Fruit fly (Drosophila melanogaster): ENCODE results near the gene Elovl7.
A peak's percentile ranks its signal among the peaks of the same experiment; 100 is the strongest.

The Elovl7 gene

dm6 chr3R:7963495-7964132, 32.0 kb downstream of the Elovl7 start:
- no peak for TF ChIP-seq psq (optimal IDR thresholded peaks at IDR 0.05)

dm6 chr3R:7962778-7963494, 32.7 kb downstream of the Elovl7 start:
- TF ChIP-seq Dll (optimal IDR thresholded peaks at IDR 0.05) (no peak), psq (optimal IDR thresholded peaks at IDR 0.05) (no peak), CG8478 (optimal IDR thresholded peaks at IDR 0.05) (no peak), EcR (GFP tag; optimal IDR thresholded peaks at IDR 0.05) (no peak), pan (optimal IDR thresholded peaks at IDR 0.05) (no peak), usp (GFP tag; optimal IDR thresholded peaks at IDR 0.05) (no peak)

- TF ChIP-seq Dll (optimal IDR thresholded peaks at IDR 0.05) (no peak), psq (optimal IDR thresholded peaks at IDR 0.05) (no peak), CG8478 (optimal IDR thresholded peaks at IDR 0.05) (no peak), usp (GFP tag; optimal IDR thresholded peaks at IDR 0.05) (no peak), EcR (GFP tag; optimal IDR thresholded peaks at IDR 0.05) (no peak), pan (optimal IDR thresholded peaks at IDR 0.05) (no peak)
Measured at dm6 chr3R:7961348-7961747, 34.3 kb downstream of the Elovl7 start.

dm6 chr3R:7957008-7957407, 38.6 kb downstream of the Elovl7 start:
- TF ChIP-seq pan (optimal IDR thresholded peaks at IDR 0.05) (no peak), usp (GFP tag; optimal IDR thresholded peaks at IDR 0.05) (no peak), CG8478 (optimal IDR thresholded peaks at IDR 0.05) (no peak), EcR (GFP tag; optimal IDR thresholded peaks at IDR 0.05) (no peak), Dll (optimal IDR thresholded peaks at IDR 0.05) (no peak), psq (optimal IDR thresholded peaks at IDR 0.05) (no peak)

dm6 chr3R:7954477-7954876, 41.2 kb downstream of the Elovl7 start:
- no peak for TF ChIP-seq pan (optimal IDR thresholded peaks at IDR 0.05)
- TF ChIP-seq Dll (optimal IDR thresholded peaks at IDR 0.05): peak; percentile 12

dm6 chr3R:7953041-7953788, 42.4 kb downstream of the Elovl7 start:
- TF ChIP-seq Dll (optimal IDR thresholded peaks at IDR 0.05) (no peak), pan (optimal IDR thresholded peaks at IDR 0.05) (no peak), CG8478 (optimal IDR thresholded peaks at IDR 0.05) (no peak), psq (optimal IDR thresholded peaks at IDR 0.05) (no peak), EcR (GFP tag; optimal IDR thresholded peaks at IDR 0.05) (no peak), usp (GFP tag; optimal IDR thresholded peaks at IDR 0.05) (no peak)

- TF ChIP-seq CG8478 (optimal IDR thresholded peaks at IDR 0.05) (no peak), pan (optimal IDR thresholded peaks at IDR 0.05) (no peak), usp (GFP tag; optimal IDR thresholded peaks at IDR 0.05) (no peak), EcR (GFP tag; optimal IDR thresholded peaks at IDR 0.05) (no peak), psq (optimal IDR thresholded peaks at IDR 0.05) (no peak), Dll (optimal IDR thresholded peaks at IDR 0.05) (no peak)
Measured at dm6 chr3R:7950147-7950546, 45.5 kb downstream of the Elovl7 start.

dm6 chr3R:7947349-7947748, 48.3 kb downstream of the Elovl7 start:
- TF ChIP-seq psq (optimal IDR thresholded peaks at IDR 0.05): no peak
- no peak for TF ChIP-seq Dll (optimal IDR thresholded peaks at IDR 0.05)
- no peak for TF ChIP-seq CG8478 (optimal IDR thresholded peaks at IDR 0.05)
- TF ChIP-seq usp (GFP tag; optimal IDR thresholded peaks at IDR 0.05): no peak
- no peak for TF ChIP-seq EcR (GFP tag; optimal IDR thresholded peaks at IDR 0.05)
- no peak for TF ChIP-seq pan (optimal IDR thresholded peaks at IDR 0.05)

- TF ChIP-seq usp (GFP tag; optimal IDR thresholded peaks at IDR 0.05) (no peak), CG8478 (optimal IDR thresholded peaks at IDR 0.05) (no peak), psq (optimal IDR thresholded peaks at IDR 0.05) (no peak), Dll (optimal IDR thresholded peaks at IDR 0.05) (no peak)
Measured at dm6 chr3R:7944699-7945349, 50.8 kb downstream of the Elovl7 start.

dm6 chr3R:7936786-7937363, 58.8 kb downstream of the Elovl7 start:
- TF ChIP-seq psq (optimal IDR thresholded peaks at IDR 0.05): no peak
- TF ChIP-seq EcR (GFP tag; optimal IDR thresholded peaks at IDR 0.05): no peak

All from whole organism.